Worm (Caenorhabditis elegans) whole organism, young adult: Measurements from ENCODE around the gene srg-38.

ENCODE experiments used
- B0035.1 ChIP-seq: sonication (generic microtip); optimal IDR thresholded peaks from 2 replicates; lab custom pipeline; 2016; ENCODE audit warnings: missing genetic modification characterization, mild to moderate bottlenecking, missing compliant biosample characterization, missing genotype, missing genetic modification reagents
- F23B12.7 ChIP-seq: sonication (generic microtip); optimal IDR thresholded peaks from 2 replicates; lab custom pipeline; 2017; ENCODE audit warnings: missing genetic modification characterization, mild to moderate bottlenecking, missing compliant biosample characterization, antibody characterized with exemption, moderate library complexity; ENCODE audit not compliant: insufficient read depth
- F39B2.1 ChIP-seq: fragments of 200-800 bp; sonication (Bioruptor generic); IDR thresholded peaks from 2 replicates; pipeline ENCODE4 v1.3.6; 2022; ENCODE audit warnings: missing genetic modification reagents, missing genetic modification characterization, missing compliant biosample characterization
- F49E8.2 ChIP-seq: sonication (generic microtip); optimal IDR thresholded peaks from 3 replicates; lab custom pipeline; 2017; ENCODE audit warnings: missing genetic modification characterization, mild to moderate bottlenecking, missing compliant biosample characterization, antibody characterized with exemption, moderate library complexity; ENCODE audit not compliant: insufficient read depth
- Y53G8AR.9 ChIP-seq: fragments of 200-800 bp; sonication (Bioruptor generic); conservative IDR thresholded peaks from 2 replicates; pipeline ENCODE4 v1.3.6; 2022; ENCODE audit warnings: missing genetic modification reagents, missing genetic modification characterization, missing compliant biosample characterization
- Y56A3A.18 ChIP-seq: fragments of 200-800 bp; sonication (Bioruptor generic); IDR thresholded peaks from 2 replicates; pipeline ENCODE4 v1.3.6; 2022; ENCODE audit warnings: missing genetic modification reagents, missing genetic modification characterization, missing compliant biosample characterization
- Y95B8A.8 ChIP-seq: fragments of 200-800 bp; sonication (Bioruptor generic); IDR thresholded peaks from 2 replicates; pipeline ENCODE4 v1.3.6; 2022; ENCODE audit warnings: missing genetic modification reagents, missing genetic modification characterization, missing compliant biosample characterization
- aptf-2 ChIP-seq: fragments of 200-800 bp; sonication (Bioruptor generic); conservative IDR thresholded peaks from 2 replicates; pipeline ENCODE4 v1.3.6; 2022; ENCODE audit warnings: missing genetic modification reagents, missing genetic modification characterization, missing compliant biosample characterization
- athp-1 ChIP-seq: sonication (generic microtip); optimal IDR thresholded peaks from 2 replicates; lab custom pipeline; 2017; ENCODE audit warnings: mild to moderate bottlenecking, missing genetic modification characterization, missing compliant biosample characterization
- bed-2 ChIP-seq: fragments of 200-800 bp; sonication (Bioruptor generic); IDR thresholded peaks from 2 replicates; pipeline ENCODE4 v1.3.6; 2022; ENCODE audit warnings: missing genetic modification reagents, missing genetic modification characterization, missing compliant biosample characterization
- ccch-3 ChIP-seq: fragments of 200-800 bp; sonication (Bioruptor generic); optimal IDR thresholded peaks from 2 replicates; lab custom pipeline; 2018; ENCODE audit warnings: mild to moderate bottlenecking, missing genetic modification characterization, missing compliant biosample characterization
- ceh-27 ChIP-seq: fragments of 200-800 bp; sonication (Bioruptor generic); optimal IDR thresholded peaks from 2 replicates; lab custom pipeline; 2018; ENCODE audit warnings: mild to moderate bottlenecking, missing genetic modification characterization, moderate library complexity, missing compliant biosample characterization
- ceh-40 ChIP-seq: fragments of 200-800 bp; sonication (Bioruptor generic); IDR thresholded peaks from 2 replicates; pipeline ENCODE4 v1.3.6; 2022; ENCODE audit warnings: missing genetic modification characterization, missing compliant biosample characterization
- ceh-79 ChIP-seq: sonication (generic microtip); optimal IDR thresholded peaks from 2 replicates; lab custom pipeline; 2017; ENCODE audit warnings: mild to moderate bottlenecking, missing genetic modification characterization, missing compliant biosample characterization
- ceh-91 ChIP-seq: fragments of 200-800 bp; sonication (Bioruptor generic); IDR thresholded peaks from 2 replicates; pipeline ENCODE4 v1.3.6; 2022; ENCODE audit warnings: missing genetic modification reagents, missing genetic modification characterization, missing compliant biosample characterization
- die-1 ChIP-seq: sonication (generic microtip); optimal IDR thresholded peaks from 2 replicates; lab custom pipeline; 2016; ENCODE audit warnings: missing genotype, mild to moderate bottlenecking, missing genetic modification characterization, missing compliant biosample characterization
- dpff-1 ChIP-seq: sonication (generic microtip); optimal IDR thresholded peaks from 2 replicates; lab custom pipeline; 2017; ENCODE audit warnings: mild to moderate bottlenecking, missing genetic modification characterization, missing compliant biosample characterization
- dpl-1 ChIP-seq: fragments of 150-350 bp; optimal IDR thresholded peaks from 2 replicates; lab custom pipeline; 2014; ENCODE audit warnings: missing biosample characterization, missing genetic modification reagents, missing genetic modification characterization
- fkh-3 ChIP-seq: sonication (generic microtip); optimal IDR thresholded peaks from 2 replicates; lab custom pipeline; 2016; ENCODE audit warnings: mild to moderate bottlenecking, missing genetic modification characterization, missing compliant biosample characterization
- hlh-12 ChIP-seq: sonication (generic microtip); optimal IDR thresholded peaks from 2 replicates; lab custom pipeline; 2016; ENCODE audit warnings: missing genetic modification characterization, missing compliant biosample characterization
- hlh-26 ChIP-seq: fragments of 200-800 bp; sonication (Bioruptor generic); conservative IDR thresholded peaks from 2 replicates; pipeline ENCODE4 v1.3.6; 2022; ENCODE audit warnings: missing genetic modification reagents, missing genetic modification characterization, missing compliant biosample characterization
- lag-1 ChIP-seq: fragments of 200-800 bp; sonication (Bioruptor generic); IDR thresholded peaks from 2 replicates; pipeline ENCODE4 v1.3.6; 2022; ENCODE audit warnings: missing genetic modification reagents, missing genetic modification characterization, missing compliant biosample characterization
- let-526 ChIP-seq: fragments of 200-800 bp; sonication (Bioruptor generic); IDR thresholded peaks from 2 replicates; pipeline ENCODE4 v1.3.6; 2022; ENCODE audit warnings: missing genetic modification reagents, missing genetic modification characterization, missing compliant biosample characterization
- lin-40 ChIP-seq: sonication (generic microtip); optimal IDR thresholded peaks from 2 replicates; lab custom pipeline; 2016; ENCODE audit warnings: missing genetic modification characterization, mild to moderate bottlenecking, missing compliant biosample characterization, missing genotype, missing genetic modification reagents
- lin-54 ChIP-seq: fragments of 200-800 bp; sonication (Bioruptor generic); optimal IDR thresholded peaks from 2 replicates; lab custom pipeline; 2018; ENCODE audit warnings: mild to moderate bottlenecking, missing genetic modification characterization, missing compliant biosample characterization
- madf-3 ChIP-seq: fragments of 200-800 bp; sonication (Bioruptor generic); IDR thresholded peaks from 2 replicates; pipeline ENCODE4 v1.3.6; 2022; ENCODE audit warnings: missing genetic modification reagents, missing genetic modification characterization, missing compliant biosample characterization
- mcd-1 ChIP-seq: fragments of 200-800 bp; sonication (Bioruptor generic); IDR thresholded peaks from 2 replicates; pipeline ENCODE4 v1.3.6; 2022; ENCODE audit warnings: missing genetic modification reagents, missing genetic modification characterization, missing compliant biosample characterization
- mel-28 ChIP-seq: sonication (generic microtip); optimal IDR thresholded peaks from 2 replicates; lab custom pipeline; 2016; ENCODE audit warnings: borderline replicate concordance, mild to moderate bottlenecking, missing genetic modification characterization, missing compliant biosample characterization
- rcor-1 ChIP-seq: fragments of 200-800 bp; sonication (Bioruptor generic); IDR thresholded peaks from 2 replicates; pipeline ENCODE4 v1.3.6; 2022; ENCODE audit warnings: missing genetic modification reagents, missing genetic modification characterization, missing compliant biosample characterization
- rec-8 ChIP-seq, 2 experiments: sonication (generic microtip); optimal IDR thresholded peaks; 2 replicates each; lab custom pipeline; 2016; ENCODE audit warnings: mild to moderate bottlenecking in 2 of 2, missing genetic modification characterization in 2 of 2, missing genetic modification reagents in 2 of 2, missing genotype in 2 of 2, missing biosample characterization in 1 of 2, missing compliant biosample characterization in 1 of 2, moderate library complexity in 1 of 2
- repo-1 ChIP-seq: sonication (generic microtip); optimal IDR thresholded peaks from 2 replicates; lab custom pipeline; 2017; ENCODE audit warnings: mild to moderate bottlenecking, missing genetic modification characterization, missing compliant biosample characterization
- snpc-1.3 ChIP-seq: sonication (generic microtip); optimal IDR thresholded peaks from 2 replicates; lab custom pipeline; 2017; ENCODE audit warnings: missing genetic modification characterization, mild to moderate bottlenecking, missing compliant biosample characterization, antibody characterized with exemption, moderate library complexity, missing genotype, missing genetic modification reagents; ENCODE audit not compliant: insufficient read depth
- sptf-2 ChIP-seq: fragments of 200-800 bp; sonication (Bioruptor generic); optimal IDR thresholded peaks from 2 replicates; lab custom pipeline; 2018; ENCODE audit warnings: mild to moderate bottlenecking, missing genetic modification characterization, missing compliant biosample characterization
- tlf-1 ChIP-seq: fragments of 200-800 bp; sonication (Bioruptor generic); optimal IDR thresholded peaks from 2 replicates; lab custom pipeline; 2018; ENCODE audit warnings: mild to moderate bottlenecking, missing genetic modification characterization, missing compliant biosample characterization
- unc-130 ChIP-seq: sonication (generic microtip); optimal IDR thresholded peaks from 2 replicates; lab custom pipeline; 2016; ENCODE audit warnings: missing genetic modification reagents, missing genetic modification characterization, missing compliant biosample characterization
- ztf-28 ChIP-seq: fragments of 200-800 bp; sonication (Bioruptor generic); IDR thresholded peaks from 2 replicates; pipeline ENCODE4 v1.3.6; 2022; ENCODE audit warnings: missing genetic modification reagents, missing genetic modification characterization, missing compliant biosample characterization

srg-38 gene

ce11 chrV:11155553-11155952 lies at the start of gene srg-38:
srg-38 (minus strand) TSS chrV:11155653.
- TF ChIP-seq B0035.1 (tag; lab: Kevin White, UChicago), result no peak
- no peak for TF ChIP-seq ceh-40 (GFP tag; lab: Robert Waterston, UW)
- no peak for TF ChIP-seq ceh-79
- no peak for TF ChIP-seq athp-1 (tag; lab: Kevin White, UChicago)
- TF ChIP-seq aptf-2, result no peak
- no peak for TF ChIP-seq hlh-12 (tag; lab: Kevin White, UChicago)
- no peak for TF ChIP-seq Y56A3A.18 (GFP tag; lab: Robert Waterston, UW)
- no peak for TF ChIP-seq lag-1
- no peak for TF ChIP-seq mcd-1 (GFP tag; lab: Robert Waterston, UW)
- no peak for TF ChIP-seq die-1 (tag; lab: Kevin White, UChicago)

ce11 chrV:11204452-11204851 lies 49.0 kb upstream of the srg-38 start:
- TF ChIP-seq rcor-1, result no peak

DNA sequence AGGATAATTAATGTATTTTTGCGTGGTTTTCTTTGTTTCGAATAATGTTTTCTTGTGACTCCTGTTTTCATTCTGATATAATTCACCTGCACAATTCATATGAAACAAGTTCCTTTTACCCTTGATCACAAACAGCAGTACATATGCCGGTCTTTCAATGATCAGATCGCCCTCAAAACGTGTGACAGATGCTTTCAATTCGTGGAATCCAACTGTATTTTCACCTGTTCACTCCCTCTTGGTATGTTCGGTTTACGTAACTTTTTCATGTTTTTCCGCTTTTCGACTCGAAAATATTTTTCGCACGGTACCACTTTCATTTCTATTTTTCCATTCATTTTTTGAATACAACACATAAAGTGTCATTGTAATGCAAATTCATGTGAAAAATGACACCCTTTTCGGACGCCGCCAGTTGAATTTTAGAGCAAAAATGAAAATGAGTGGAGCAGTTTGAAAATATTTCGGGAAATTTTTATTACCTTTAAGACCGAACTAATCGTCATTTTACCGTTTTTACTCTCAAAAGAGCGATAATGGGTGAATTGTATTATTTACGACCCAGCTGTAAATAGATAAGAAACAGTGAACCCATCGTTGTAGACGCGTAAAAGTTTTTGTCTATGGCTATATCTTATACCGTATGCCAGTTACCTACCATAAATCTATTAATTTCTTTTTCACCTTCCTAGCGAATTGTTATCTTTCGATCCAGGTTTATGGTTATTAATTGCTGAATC lies 46.5 kb upstream of the srg-38 start, which contains the start of gene K10D6.4:
Gene K10D6.4 (plus strand): TSS at position 100 of the 740 bp plus-strand sequence.
- no peak for TF ChIP-seq Y95B8A.8
- TF ChIP-seq ztf-28 (GFP tag; lab: Robert Waterston, UW), result no peak
- TF ChIP-seq madf-3 (GFP tag; lab: Robert Waterston, UW), result no peak
- TF ChIP-seq unc-130 (GFP tag; lab: Kevin White, UChicago), result no peak
- no peak for TF ChIP-seq F39B2.1 (GFP tag; lab: Robert Waterston, UW)
- no peak for TF ChIP-seq hlh-26 (GFP tag; lab: Robert Waterston, UW)
- no peak for TF ChIP-seq bed-2
- TF ChIP-seq sptf-2 (GFP tag; lab: Kevin White, UChicago), result no peak
- no peak for TF ChIP-seq ceh-91
- TF ChIP-seq lin-40 (tag; lab: Kevin White, UChicago), result no peak
- no peak for TF ChIP-seq ccch-3 (GFP tag; lab: Kevin White, UChicago)
- no peak for TF ChIP-seq fkh-3 (tag; lab: Kevin White, UChicago)
- TF ChIP-seq, all 124 proteins: peak for 0

DNA sequence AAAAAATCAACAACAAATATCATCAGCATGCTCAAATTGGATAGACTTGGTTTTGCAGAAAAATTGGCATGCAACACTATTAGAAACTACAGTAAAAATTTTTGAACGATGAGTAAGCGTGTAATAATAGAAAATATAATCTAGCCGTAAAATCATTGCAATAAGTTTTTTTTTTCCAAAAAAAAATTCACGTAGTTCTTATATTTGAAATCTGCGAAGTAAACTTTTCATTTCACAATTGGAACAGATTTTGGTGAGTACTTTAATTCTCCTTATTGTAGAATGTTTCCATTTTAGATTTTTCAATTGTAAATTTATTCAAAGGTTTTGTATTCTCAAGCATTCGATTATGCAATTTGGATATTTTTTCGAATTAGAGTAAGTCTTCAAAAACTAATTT lies 44.9 kb upstream of the srg-38 start, which contains the start of gene K10D6.3:
Gene K10D6.3 (plus strand): TSS at position 301 of the 400 bp plus-strand sequence.
- TF ChIP-seq mel-28, result no peak
- TF ChIP-seq dpff-1, result no peak
- no peak for TF ChIP-seq dpl-1 (GFP tag; lab: Kevin White, UChicago)
- TF ChIP-seq let-526 (GFP tag; lab: Robert Waterston, UW), result no peak
- TF ChIP-seq Y53G8AR.9 (GFP tag; lab: Robert Waterston, UW), result no peak
- TF ChIP-seq ceh-27 (GFP tag; lab: Kevin White, UChicago), result no peak
- no peak for TF ChIP-seq rec-8 (tag; optimal IDR thresholded peaks at IDR 0.05; lab: Kevin White, UChicago)
- no peak for TF ChIP-seq snpc-1.3 (tag; lab: Kevin White, UChicago)
- no peak for TF ChIP-seq F49E8.2 (tag; lab: Kevin White, UChicago)
- TF ChIP-seq lin-54 (GFP tag; lab: Kevin White, UChicago), result no peak
- TF ChIP-seq F23B12.7 (tag; lab: Kevin White, UChicago), result no peak
- no peak for TF ChIP-seq hlh-12 (tag; lab: Kevin White, UChicago)
- no peak for TF ChIP-seq lin-40 (tag; lab: Kevin White, UChicago)
- no peak for TF ChIP-seq repo-1 (tag; lab: Kevin White, UChicago)
- TF ChIP-seq tlf-1 (GFP tag; lab: Kevin White, UChicago), result no peak
